Fruit fly (Drosophila melanogaster): ENCODE data around the gene betaTub97EF.

DNA sequence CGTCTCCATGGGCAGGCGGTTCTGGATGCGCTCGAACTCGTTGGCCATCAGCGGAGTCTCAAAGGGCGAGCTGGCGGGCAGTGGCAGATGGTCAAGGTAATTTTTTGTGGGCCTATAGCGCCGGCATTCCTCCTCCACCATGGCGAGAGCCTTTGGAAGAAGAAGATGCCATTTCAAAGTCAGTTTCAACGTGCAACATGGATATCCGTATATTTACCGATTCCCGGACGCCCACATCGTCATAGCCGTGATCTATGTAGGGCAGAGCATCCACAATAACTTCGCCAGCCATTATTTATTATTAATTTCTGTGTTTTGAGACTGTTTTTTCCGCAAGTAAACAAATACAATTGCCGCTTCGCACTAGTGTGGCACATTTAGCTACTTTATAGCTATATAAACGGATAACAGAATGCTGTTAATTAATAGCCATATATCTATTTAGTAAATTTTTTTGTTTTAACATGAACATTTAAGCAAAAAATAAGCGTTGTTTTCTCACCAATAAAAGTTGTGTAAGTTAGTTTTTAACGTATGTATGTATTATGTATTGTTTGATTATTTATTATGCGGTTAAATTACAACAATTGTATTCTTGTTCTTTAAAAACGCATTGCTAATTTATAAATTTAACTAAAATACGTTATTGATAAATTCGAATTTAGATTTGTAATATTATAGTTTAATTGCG is 66.1 kb downstream of the betaTub97EF start, which contains the start of gene BCAS2:
- TF ChIP-seq cas (GFP tag; IDR thresholded peaks at IDR 0.05) = no peak
- no peak for TF ChIP-seq tx (GFP tag; optimal IDR thresholded peaks at IDR 0.05)
- TF ChIP-seq ro (GFP tag; IDR thresholded peaks at IDR 0.05) = no peak
- TF ChIP-seq pros (GFP tag; optimal IDR thresholded peaks at IDR 0.05) = no peak
- no peak for TF ChIP-seq kah (GFP tag; optimal IDR thresholded peaks at IDR 0.05)
